Fruit fly (Drosophila melanogaster) whole organism, wandering third instar larva: ENCODE results near the gene Irp-1B.

Source experiments
- dmrt93B ChIP-seq: fragments of 200-800 bp; sonication (Bioruptor generic); optimal IDR thresholded peaks from 2 replicates; lab custom pipeline; 2018; ENCODE audit warnings: missing biosample characterization, mild to moderate bottlenecking, missing genetic modification characterization
- rgr ChIP-seq: fragments of 200-800 bp; sonication (Bioruptor generic); optimal IDR thresholded peaks from 3 replicates; lab custom pipeline; 2016; ENCODE audit warnings: missing biosample characterization, mild to moderate bottlenecking, missing genetic modification characterization

- no peak for TF ChIP-seq dmrt93B (GFP tag; lab: Kevin White, UChicago)
- TF ChIP-seq rgr, result no peak
Measured at dm6 chr3R:10379409-10379808, 33.3 kb downstream of the Irp-1B start.
